Worm (Caenorhabditis elegans) whole organism, L4 larva: ENCODE results near the gene C14E2.4.

Source experiments
- D1046.2 ChIP-seq: fragments of 200-800 bp; sonication (Bioruptor generic); IDR thresholded peaks from 2 replicates; pipeline ENCODE4 v1.3.6; 2022; ENCODE audit warnings: missing genetic modification characterization, missing compliant biosample characterization
- F26F4.8 ChIP-seq: fragments of 200-800 bp; sonication (Bioruptor generic); conservative IDR thresholded peaks from 2 replicates; pipeline ENCODE4 v1.3.6; 2022; ENCODE audit warnings: missing genetic modification characterization, missing compliant biosample characterization
- R02D3.7 ChIP-seq: fragments of 150-350 bp; sonication (generic microtip); optimal IDR thresholded peaks from 3 replicates; lab custom pipeline; 2014; ENCODE audit warnings: missing biosample characterization, missing genetic modification characterization
- Y105C5A.15 ChIP-seq: fragments of 200-800 bp; sonication (Bioruptor generic); IDR thresholded peaks from 2 replicates; pipeline ENCODE4 v1.3.6; 2022; ENCODE audit warnings: missing genetic modification characterization, missing compliant biosample characterization
- Y48G9A.11 ChIP-seq: fragments of 200-800 bp; sonication (Bioruptor generic); IDR thresholded peaks from 2 replicates; pipeline ENCODE4 v1.3.6; 2022; ENCODE audit warnings: missing genetic modification reagents, missing genetic modification characterization, missing compliant biosample characterization
- Y5F2A.4 ChIP-seq: fragments of 200-800 bp; sonication (Bioruptor generic); optimal IDR thresholded peaks from 2 replicates; lab custom pipeline; 2018; ENCODE audit warnings: mild to moderate bottlenecking, missing genetic modification characterization, missing compliant biosample characterization
- ZK337.2 ChIP-seq: fragments of 200-800 bp; sonication (Bioruptor generic); IDR thresholded peaks from 2 replicates; pipeline ENCODE4 v1.3.6; 2022; ENCODE audit warnings: missing genetic modification reagents, missing genetic modification characterization, missing compliant biosample characterization
- ceh-20 ChIP-seq: fragments of 200-800 bp; sonication (Bioruptor generic); IDR thresholded peaks from 2 replicates; pipeline ENCODE4 v1.3.6; 2022; ENCODE audit warnings: missing genetic modification reagents, missing genetic modification characterization, missing compliant biosample characterization
- ceh-62 ChIP-seq: sonication (generic microtip); optimal IDR thresholded peaks from 2 replicates; lab custom pipeline; 2017; ENCODE audit warnings: missing biosample characterization, missing genetic modification characterization
- ces-1 ChIP-seq: fragments of 150-350 bp; sonication (generic microtip); optimal IDR thresholded peaks from 4 replicates; lab custom pipeline; 2014; ENCODE audit warnings: missing biosample characterization, missing genetic modification reagents, missing genetic modification characterization
- cey-2 ChIP-seq: sonication (generic microtip); optimal IDR thresholded peaks from 3 replicates; lab custom pipeline; 2017; ENCODE audit warnings: missing genetic modification characterization, mild to moderate bottlenecking, missing compliant biosample characterization, antibody characterized with exemption, borderline replicate concordance; ENCODE audit not compliant: insufficient read depth
- daf-12 ChIP-seq: fragments of 150-350 bp; optimal IDR thresholded peaks from 2 replicates; lab custom pipeline; 2014; ENCODE audit warnings: missing biosample characterization, missing genetic modification reagents, missing genetic modification characterization
- daf-19 ChIP-seq: fragments of 200-800 bp; sonication (Bioruptor generic); conservative IDR thresholded peaks from 2 replicates; pipeline ENCODE4 v1.3.6; 2022; ENCODE audit warnings: missing genetic modification characterization, missing compliant biosample characterization
- dmd-6 ChIP-seq: fragments of 200-800 bp; sonication (Bioruptor generic); IDR thresholded peaks from 2 replicates; pipeline ENCODE4 v1.3.6; 2022; ENCODE audit warnings: missing genetic modification reagents, missing genetic modification characterization, missing compliant biosample characterization
- dmd-8 ChIP-seq: fragments of 200-800 bp; sonication (Bioruptor generic); IDR thresholded peaks from 2 replicates; pipeline ENCODE4 v1.3.6; 2022; ENCODE audit warnings: missing genetic modification characterization, missing compliant biosample characterization
- dmd-9 ChIP-seq: fragments of 200-800 bp; sonication (Bioruptor generic); IDR thresholded peaks from 2 replicates; pipeline ENCODE4 v1.3.6; 2022; ENCODE audit warnings: missing genetic modification reagents, missing genetic modification characterization, missing compliant biosample characterization
- dpl-1 ChIP-seq: fragments of 150-350 bp; optimal IDR thresholded peaks from 2 replicates; lab custom pipeline; 2014; ENCODE audit warnings: missing biosample characterization, missing genetic modification reagents, missing genetic modification characterization
- duxl-1 ChIP-seq: sonication (generic microtip); optimal IDR thresholded peaks from 2 replicates; lab custom pipeline; 2016; ENCODE audit warnings: mild to moderate bottlenecking, missing genetic modification characterization, moderate library complexity, missing compliant biosample characterization; ENCODE audit not compliant: poor library complexity
- egl-43 ChIP-seq: fragments of 200-800 bp; sonication (Bioruptor generic); IDR thresholded peaks from 2 replicates; pipeline ENCODE4 v1.3.6; 2022; ENCODE audit warnings: missing genetic modification reagents, missing genetic modification characterization, missing compliant biosample characterization
- fkh-10 ChIP-seq: fragments of 150-350 bp; optimal IDR thresholded peaks from 2 replicates; lab custom pipeline; 2014; ENCODE audit warnings: missing biosample characterization, missing genetic modification reagents, missing genetic modification characterization
- hif-1 ChIP-seq, 2 experiments: sonication (generic microtip); optimal IDR thresholded peaks; 2 replicates each; lab custom pipeline; 2016 to 2017; ENCODE audit warnings: missing compliant biosample characterization in 2 of 2, missing genetic modification characterization in 2 of 2, missing genetic modification reagents in 2 of 2, missing genotype in 2 of 2, mild to moderate bottlenecking in 1 of 2
- hlh-30 ChIP-seq: sonication (generic microtip); optimal IDR thresholded peaks from 2 replicates; lab custom pipeline; 2017; ENCODE audit warnings: antibody characterized with exemption, mild to moderate bottlenecking, missing genetic modification characterization, missing compliant biosample characterization; ENCODE audit not compliant: insufficient read depth
- hmg-1.1 ChIP-seq: fragments of 200-800 bp; sonication (Bioruptor generic); IDR thresholded peaks from 2 replicates; pipeline ENCODE4 v1.3.6; 2022; ENCODE audit warnings: missing genetic modification reagents, missing genetic modification characterization, missing compliant biosample characterization
- lin-13 ChIP-seq: fragments of 150-350 bp; optimal IDR thresholded peaks from 2 replicates; lab custom pipeline; 2014; ENCODE audit warnings: missing biosample characterization, missing genetic modification reagents, missing genetic modification characterization
- lsy-2 ChIP-seq, 2 experiments: fragments of 150-350 bp in 1 of 2; sonication (generic microtip) in 1 of 2; optimal IDR thresholded peaks; 2 replicates each; lab custom pipeline; 2014 to 2017; ENCODE audit warnings: missing biosample characterization in 2 of 2, missing genetic modification characterization in 2 of 2
- madf-5 ChIP-seq, 2 experiments: fragments of 200-800 bp; sonication (Bioruptor generic); IDR thresholded peaks; 2 replicates each; pipeline ENCODE4 v1.3.6; 2022; ENCODE audit warnings: missing compliant biosample characterization in 2 of 2, missing genetic modification characterization in 2 of 2
- madf-9 ChIP-seq: fragments of 200-800 bp; sonication (Bioruptor generic); conservative IDR thresholded peaks from 2 replicates; pipeline ENCODE4 v1.3.6; 2022; ENCODE audit warnings: missing genetic modification reagents, missing genetic modification characterization, missing compliant biosample characterization
- mep-1 ChIP-seq: fragments of 150-350 bp; sonication (generic microtip); optimal IDR thresholded peaks from 3 replicates; lab custom pipeline; 2014; ENCODE audit warnings: missing biosample characterization, missing genetic modification characterization
- mes-2 ChIP-seq: sonication (generic microtip); optimal IDR thresholded peaks from 2 replicates; lab custom pipeline; 2016; ENCODE audit warnings: missing genotype, mild to moderate bottlenecking, missing genetic modification characterization, missing compliant biosample characterization; ENCODE audit not compliant: poor library complexity, severe bottlenecking
- nhr-11 ChIP-seq: fragments of 150-350 bp; optimal IDR thresholded peaks from 2 replicates; lab custom pipeline; 2014; ENCODE audit warnings: missing biosample characterization, missing genetic modification characterization
- nhr-25 ChIP-seq: sonication (generic microtip); optimal IDR thresholded peaks from 2 replicates; lab custom pipeline; 2017; ENCODE audit warnings: missing genetic modification characterization, mild to moderate bottlenecking, missing compliant biosample characterization, antibody characterized with exemption, moderate library complexity, borderline replicate concordance; ENCODE audit not compliant: insufficient read depth
- nhr-28 ChIP-seq: fragments of 150-350 bp; optimal IDR thresholded peaks from 2 replicates; lab custom pipeline; 2014; ENCODE audit warnings: missing biosample characterization, missing genetic modification characterization
- nhr-42 ChIP-seq: fragments of 200-800 bp; sonication (Bioruptor generic); IDR thresholded peaks from 2 replicates; pipeline ENCODE4 v1.3.6; 2022; ENCODE audit warnings: missing genetic modification characterization, missing compliant biosample characterization
- nhr-6 ChIP-seq: fragments of 150-350 bp; optimal IDR thresholded peaks from 2 replicates; lab custom pipeline; 2014; ENCODE audit warnings: missing biosample characterization, missing genetic modification characterization
- pqm-1 ChIP-seq: sonication (generic microtip); optimal IDR thresholded peaks from 2 replicates; lab custom pipeline; 2017; ENCODE audit warnings: missing biosample characterization, missing genetic modification characterization
- sdz-12 ChIP-seq: fragments of 200-800 bp; sonication (Bioruptor generic); optimal IDR thresholded peaks from 2 replicates; lab custom pipeline; 2018; ENCODE audit warnings: mild to moderate bottlenecking, missing genetic modification characterization, missing compliant biosample characterization
- set-16 ChIP-seq: fragments of 200-800 bp; sonication (Bioruptor generic); IDR thresholded peaks from 2 replicates; pipeline ENCODE4 v1.3.6; 2022; ENCODE audit warnings: missing genetic modification reagents, missing genetic modification characterization, missing compliant biosample characterization
- skn-1 ChIP-seq: fragments of 150-350 bp; optimal IDR thresholded peaks from 2 replicates; lab custom pipeline; 2014; ENCODE audit warnings: missing biosample characterization, missing genetic modification characterization
- tra-1 ChIP-seq: fragments of 200-800 bp; sonication (Bioruptor generic); IDR thresholded peaks from 2 replicates; pipeline ENCODE4 v1.3.6; 2022; ENCODE audit warnings: missing genetic modification reagents, missing genetic modification characterization, missing compliant biosample characterization
- unc-130 ChIP-seq: sonication (generic microtip); optimal IDR thresholded peaks from 2 replicates; lab custom pipeline; 2016; ENCODE audit warnings: missing genetic modification reagents, missing genetic modification characterization, missing compliant biosample characterization
- vab-7 ChIP-seq: fragments of 200-800 bp; sonication (Bioruptor generic); IDR thresholded peaks from 2 replicates; pipeline ENCODE4 v1.3.6; 2022; ENCODE audit warnings: missing genetic modification reagents, missing genetic modification characterization, missing compliant biosample characterization
- zfp-2 ChIP-seq: sonication (generic microtip); optimal IDR thresholded peaks from 2 replicates; lab custom pipeline; 2016; ENCODE audit warnings: mild to moderate bottlenecking, missing genetic modification characterization, missing compliant biosample characterization

C14E2.4 gene

ce11 chrX:1856160-1856559 is 35.0 kb upstream of the C14E2.4 start, which contains the start of gene ceh-39 (continued):
- peak in 1 of 2 experiments; percentile 32 for TF ChIP-seq hif-1 (tag; optimal IDR thresholded peaks at IDR 0.05; lab: Kevin White, UChicago)
- TF ChIP-seq egl-43 = no peak
- no peak for TF ChIP-seq nhr-25 (tag; lab: Kevin White, UChicago)
- no peak for TF ChIP-seq zfp-2
- TF ChIP-seq D1046.2 (GFP tag; lab: Robert Waterston, UW) = no peak
- TF ChIP-seq unc-130 (GFP tag; lab: Kevin White, UChicago) = no peak
- 0 out of 2 replicates have a peak, but pooled peaks have one; percentile 46 for TF ChIP-seq vab-7 (GFP tag; lab: Robert Waterston, UW)
- TF ChIP-seq ceh-62 (tag; lab: Kevin White, UChicago) = no peak
- no peak; the same call in 1 of the 2 replicates for TF ChIP-seq dmd-6 (GFP tag; lab: Robert Waterston, UW)
- no peak for TF ChIP-seq lin-13 (GFP tag; lab: Kevin White, UChicago)
- no peak for TF ChIP-seq pqm-1 (tag; lab: Kevin White, UChicago)
- no peak for TF ChIP-seq madf-5 (GFP tag; IDR thresholded peaks at IDR 0.05; lab: Robert Waterston, UW)
- peak; percentile 70 for TF ChIP-seq mep-1 (tag; lab: Kevin White, UChicago)
- TF ChIP-seq ceh-20 (GFP tag; lab: Robert Waterston, UW) = no peak
- TF ChIP-seq F26F4.8 (GFP tag; lab: Robert Waterston, UW) = no peak
- no peak for TF ChIP-seq dmd-8

ce11 chrX:1853596-1853995 is 32.5 kb upstream of the C14E2.4 start, which contains the start of gene T26C11.9:
Gene T26C11.9, minus strand, starts transcription at chrX:1853849.
- TF ChIP-seq set-16 (GFP tag; lab: Robert Waterston, UW) = no peak
- no peak for TF ChIP-seq nhr-42
- TF ChIP-seq tra-1 (GFP tag; lab: Robert Waterston, UW) = no peak
- peak; percentile 52; the same call in 1 of the 2 replicates for TF ChIP-seq hmg-1.1
- no peak for TF ChIP-seq madf-9 (GFP tag; lab: Robert Waterston, UW)
- TF ChIP-seq dpl-1 (GFP tag; lab: Kevin White, UChicago) = peak; percentile 28
- TF ChIP-seq ZK337.2 (GFP tag; lab: Robert Waterston, UW) = no peak
- peak; percentile 72 for TF ChIP-seq nhr-6
- no peak for TF ChIP-seq daf-19 (GFP tag; lab: Robert Waterston, UW)
- 0 out of 2 replicates have a peak, but pooled peaks have one; percentile 12 for TF ChIP-seq dmd-9 (GFP tag; lab: Robert Waterston, UW)
- no peak for TF ChIP-seq R02D3.7 (tag; lab: Kevin White, UChicago)
- no peak for TF ChIP-seq fkh-10
- TF ChIP-seq hlh-30 = no peak
- no peak for TF ChIP-seq daf-12 (tag; lab: Kevin White, UChicago)
- no peak for TF ChIP-seq Y5F2A.4 (GFP tag; lab: Kevin White, UChicago)
- no peak for TF ChIP-seq cey-2
- TF ChIP-seq skn-1 (tag; lab: Kevin White, UChicago) = no peak
- TF ChIP-seq ces-1 (GFP tag; lab: Kevin White, UChicago) = no peak
- TF ChIP-seq mes-2 (tag; lab: Kevin White, UChicago) = peak; percentile 89
- TF ChIP-seq sdz-12 (GFP tag; lab: Kevin White, UChicago) = no peak
- TF ChIP-seq Y105C5A.15 = no peak
- no peak for TF ChIP-seq nhr-28 (tag; lab: Kevin White, UChicago)
- no peak for TF ChIP-seq nhr-11 (tag; lab: Kevin White, UChicago)
- TF ChIP-seq Y48G9A.11 = no peak
- TF ChIP-seq lsy-2 (tag; optimal IDR thresholded peaks at IDR 0.05; lab: Kevin White, UChicago) = peak in 1 of 2 experiments; percentile 3
- TF ChIP-seq duxl-1 (tag; lab: Kevin White, UChicago) = peak; percentile 59
- TF ChIP-seq hif-1 (tag; optimal IDR thresholded peaks at IDR 0.05; lab: Kevin White, UChicago) = peak in 1 of 2 experiments; percentile 57
- no peak for TF ChIP-seq F26F4.8 (GFP tag; lab: Robert Waterston, UW)
